Worm (Caenorhabditis elegans): ENCODE results near the gene scl-11.

scl-11 gene

DNA sequence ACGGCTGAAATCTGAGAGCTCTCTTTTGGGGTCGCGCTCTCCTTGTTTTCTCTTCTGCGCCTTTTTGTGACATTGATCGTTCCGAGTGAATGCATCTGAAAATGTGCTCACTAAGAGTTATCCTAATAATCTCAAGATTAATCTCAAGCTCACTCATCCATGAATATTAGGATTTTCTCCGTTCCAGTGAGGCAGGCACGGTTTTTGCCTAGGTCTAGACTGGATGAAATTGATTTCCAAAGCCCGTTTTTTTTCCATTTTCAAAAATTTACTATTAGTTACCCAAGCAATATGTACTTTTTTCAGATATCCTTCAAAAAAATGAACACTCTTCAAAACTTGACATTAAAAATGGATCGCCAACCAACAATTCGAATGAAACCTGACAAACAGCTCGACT lies 9.1 kb upstream of the scl-11 start, which contains the start of gene amt-2:
TSS of gene amt-2 (plus strand) at position 301 of the 400 bp plus-strand sequence.
- TF ChIP-seq nhr-237 (tag; optimal IDR thresholded peaks at IDR 0.05) = no peak
- TF ChIP-seq nhr-41 (GFP tag; IDR thresholded peaks at IDR 0.05) = no peak
- no peak for TF ChIP-seq saeg-2 (GFP tag; IDR thresholded peaks at IDR 0.05)
- no peak for TF ChIP-seq lin-39 (tag; optimal IDR thresholded peaks at IDR 0.05)
- TF ChIP-seq snpc-4 (tag; optimal IDR thresholded peaks at IDR 0.05) = no peak
- no peak for TF ChIP-seq egl-27 (tag; optimal IDR thresholded peaks at IDR 0.05)
- TF ChIP-seq lin-1 (GFP tag; IDR thresholded peaks at IDR 0.05) = no peak
- no peak for TF ChIP-seq T26A8.4 (GFP tag; IDR thresholded peaks at IDR 0.05)
- no peak for TF ChIP-seq zfp-3 (GFP tag; conservative IDR thresholded peaks at IDR 0.05)
- no peak for TF ChIP-seq arid-1 (GFP tag; conservative IDR thresholded peaks at IDR 0.05)
- no peak for TF ChIP-seq gei-8 (GFP tag; optimal IDR thresholded peaks at IDR 0.05)
- TF ChIP-seq mxl-2 (GFP tag; conservative IDR thresholded peaks at IDR 0.05) = no peak
- no peak for TF ChIP-seq lin-38 (GFP tag; IDR thresholded peaks at IDR 0.05)
- TF ChIP-seq hlh-30 (tag; optimal IDR thresholded peaks at IDR 0.05; ENCODE audit: insufficient read depth) = no peak
- TF ChIP-seq daf-8 (GFP tag; IDR thresholded peaks at IDR 0.05) = no peak
- TF ChIP-seq set-16 (GFP tag; IDR thresholded peaks at IDR 0.05) = no peak

- TF ChIP-seq aha-1 (tag) (peak; percentile 90), gei-8 (GFP tag; optimal IDR thresholded peaks at IDR 0.05) (no peak)
Measured at ce11 chrIV:13044980-13045379, 6.2 kb upstream of the scl-11 start.

DNA sequence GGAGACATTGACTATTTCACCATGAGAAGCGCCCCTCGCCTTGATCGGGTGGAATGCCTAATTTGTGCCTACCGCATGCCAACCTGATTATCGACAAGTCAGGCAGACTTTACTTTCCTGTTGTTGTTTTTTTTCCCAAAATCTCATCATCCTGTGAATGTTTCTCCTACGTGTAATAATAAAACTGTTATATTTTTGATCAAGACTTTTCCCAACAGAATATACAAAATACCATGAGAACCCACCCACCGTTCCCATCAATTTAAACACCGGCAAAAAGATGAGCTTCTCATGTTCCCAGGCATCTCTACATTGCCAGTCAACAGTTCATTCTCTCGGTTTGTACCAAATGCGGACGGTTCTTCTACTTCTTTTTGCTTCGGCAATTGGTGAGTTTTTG lies 4.3 kb upstream of the scl-11 start, which contains the start of gene scl-9:
TSS of gene scl-9 (plus strand) at position 301 of the 400 bp plus-strand sequence.
- TF ChIP-seq arid-1 (GFP tag; conservative IDR thresholded peaks at IDR 0.05) (no peak), unc-62 (GFP tag; optimal IDR thresholded peaks at IDR 0.05 in 1 of 2) (peak in 1 of 2 experiments; percentile 49), unc-62 (tag; optimal IDR thresholded peaks at IDR 0.05) (no peak)

DNA sequence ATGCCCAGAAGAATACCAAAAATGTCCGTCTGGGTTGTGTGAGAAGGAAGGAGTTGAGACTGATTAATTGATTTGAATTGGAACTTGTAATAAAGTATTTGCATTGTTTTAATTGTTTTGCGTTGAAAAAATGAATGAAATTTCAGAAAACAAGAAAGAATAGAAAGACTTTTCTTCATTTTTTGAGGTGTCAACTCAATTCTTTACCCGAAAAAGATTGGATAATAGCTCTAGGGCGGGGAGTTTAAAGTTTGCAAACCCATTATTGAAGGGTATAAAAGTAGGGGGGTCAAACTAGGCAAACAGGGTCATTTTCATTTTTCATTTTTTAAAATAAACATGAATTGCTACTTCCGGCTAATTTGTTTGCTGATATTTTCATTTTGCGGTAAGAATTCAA lies 3.0 kb upstream of the scl-11 start, which contains the start of gene scl-10:
TSS of gene scl-10 (plus strand) at position 301 of the 400 bp plus-strand sequence.
- TF ChIP-seq hif-1 (tag; optimal IDR thresholded peaks at IDR 0.05) (no peak), skn-1 (tag; optimal IDR thresholded peaks at IDR 0.05) (no peak), aly-2 (tag; optimal IDR thresholded peaks at IDR 0.05) (no peak), set-16 (GFP tag; IDR thresholded peaks at IDR 0.05) (no peak), lin-1 (GFP tag; IDR thresholded peaks at IDR 0.05) (no peak), gei-8 (GFP tag; optimal IDR thresholded peaks at IDR 0.05) (no peak), lin-29 (GFP tag; IDR thresholded peaks at IDR 0.05) (no peak), madf-5 (GFP tag; IDR thresholded peaks at IDR 0.05) (no peak), cey-2 (tag; optimal IDR thresholded peaks at IDR 0.05; ENCODE audit: borderline replicate concordance, insufficient read depth) (no peak), mes-2 (tag; optimal IDR thresholded peaks at IDR 0.05; ENCODE audit: poor library complexity, severe bottlenecking) (no peak), arid-1 (GFP tag; conservative IDR thresholded peaks at IDR 0.05) (no peak), lin-39 (tag; optimal IDR thresholded peaks at IDR 0.05) (no peak), F26F4.8 (GFP tag; conservative IDR thresholded peaks at IDR 0.05) (no peak), lir-3 (tag; optimal IDR thresholded peaks at IDR 0.05) (no peak), hlh-11 (tag; optimal IDR thresholded peaks at IDR 0.05) (no peak), tra-1 (GFP tag; IDR thresholded peaks at IDR 0.05) (no peak), ceh-20 (GFP tag; IDR thresholded peaks at IDR 0.05) (no peak), fos-1 (tag; optimal IDR thresholded peaks at IDR 0.05) (no peak)

DNA sequence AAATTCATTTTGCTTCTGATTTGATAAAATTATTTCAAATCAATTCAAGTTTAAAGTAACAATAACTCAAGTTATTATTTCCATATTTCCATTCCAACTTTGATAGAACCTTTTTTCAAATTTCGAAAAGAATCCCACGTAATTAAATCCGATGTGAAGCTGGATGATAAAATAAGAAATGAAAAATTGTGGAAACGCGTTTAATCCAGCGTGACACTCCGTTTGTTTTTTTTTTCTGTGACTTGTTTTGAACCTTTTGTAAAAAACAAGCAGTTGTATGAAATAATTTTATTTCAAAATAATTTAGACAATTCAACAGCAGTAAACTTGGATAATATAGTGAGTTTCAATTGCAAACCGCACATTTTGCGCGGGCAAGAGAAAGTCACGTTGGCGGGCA lies 1.4 kb downstream of the scl-11 start, which contains the start of gene F49E11.7:
TSS of gene F49E11.7 (plus strand) at position 301 of the 400 bp plus-strand sequence.
- no peak for TF ChIP-seq cey-2 (tag; optimal IDR thresholded peaks at IDR 0.05; ENCODE audit: borderline replicate concordance, insufficient read depth)
- TF ChIP-seq lin-1 (GFP tag; IDR thresholded peaks at IDR 0.05) = no peak
- no peak for TF ChIP-seq saeg-2 (GFP tag; IDR thresholded peaks at IDR 0.05)
- no peak for TF ChIP-seq mdl-1 (tag; optimal IDR thresholded peaks at IDR 0.05)
- TF ChIP-seq php-3 (GFP tag; IDR thresholded peaks at IDR 0.05) = no peak
- TF ChIP-seq Y75B8A.6 (GFP tag; IDR thresholded peaks at IDR 0.05) = no peak
- no peak for TF ChIP-seq madf-5 (GFP tag; IDR thresholded peaks at IDR 0.05)
- TF ChIP-seq ceh-62 (tag; optimal IDR thresholded peaks at IDR 0.05) = no peak
- TF ChIP-seq pha-4 (GFP tag; IDR thresholded peaks at IDR 0.05) = no peak
- TF ChIP-seq pha-4 (tag; optimal IDR thresholded peaks at IDR 0.05) = no peak
- no peak for TF ChIP-seq lin-15B (tag; optimal IDR thresholded peaks at IDR 0.05)
